Fruit fly (Drosophila melanogaster) whole organism, prepupa: ENCODE measurements around the gene Ptpmeg2.

Experiments used
- Blimp-1 ChIP-seq: fragments of 200-800 bp; sonication (Bioruptor generic); optimal IDR thresholded peaks from 3 replicates; lab custom pipeline; 2017; ENCODE audit warnings: missing biosample characterization, missing genetic modification characterization, mild to moderate bottlenecking, moderate library complexity, missing genetic modification reagents
- CG10631 ChIP-seq: fragments of 200-800 bp; sonication (Bioruptor generic); optimal IDR thresholded peaks from 2 replicates; lab custom pipeline; 2016; ENCODE audit warnings: missing biosample characterization, missing genetic modification characterization
- CG10669 ChIP-seq: fragments of 200-800 bp; sonication (Bioruptor generic); optimal IDR thresholded peaks from 3 replicates; lab custom pipeline; 2018; ENCODE audit warnings: missing biosample characterization, mild to moderate bottlenecking, missing genetic modification characterization, moderate library complexity
- CG11294 ChIP-seq: fragments of 200-800 bp; sonication (Bioruptor generic); IDR thresholded peaks from 2 replicates; pipeline ENCODE4 v1.3.6; 2022; ENCODE audit warnings: missing biosample characterization, missing genetic modification characterization
- CG11762 ChIP-seq: fragments of 200-800 bp; sonication (Bioruptor generic); optimal IDR thresholded peaks from 3 replicates; lab custom pipeline; 2016; ENCODE audit warnings: missing biosample characterization, missing genetic modification characterization; ENCODE audit not compliant: insufficient read depth
- CG11902 ChIP-seq: fragments of 200-800 bp; sonication (Bioruptor generic); optimal IDR thresholded peaks from 3 replicates; lab custom pipeline; 2016; ENCODE audit warnings: missing biosample characterization, missing genetic modification characterization
- CG15336 ChIP-seq: fragments of 200-800 bp; sonication (Bioruptor generic); IDR thresholded peaks from 2 replicates; pipeline ENCODE4 v1.3.6; 2022; ENCODE audit warnings: missing biosample characterization, missing genetic modification characterization
- CG1621 ChIP-seq: fragments of 200-800 bp; sonication (Bioruptor generic); optimal IDR thresholded peaks from 3 replicates; lab custom pipeline; 2018; ENCODE audit warnings: missing biosample characterization, mild to moderate bottlenecking, missing genetic modification characterization
- CG16779 ChIP-seq: fragments of 200-800 bp; sonication (Bioruptor generic); optimal IDR thresholded peaks from 3 replicates; lab custom pipeline; 2017; ENCODE audit warnings: missing biosample characterization, mild to moderate bottlenecking, missing genetic modification characterization
- CG3032 ChIP-seq: fragments of 200-800 bp; optimal IDR thresholded peaks from 2 replicates; lab custom pipeline; 2019; ENCODE audit warnings: missing biosample characterization, mild to moderate bottlenecking, missing genetic modification characterization, moderate library complexity
- CG31627 ChIP-seq: fragments of 200-800 bp; sonication (Bioruptor generic); optimal IDR thresholded peaks from 3 replicates; lab custom pipeline; 2016; ENCODE audit warnings: missing biosample characterization, missing genetic modification characterization
- CG32006 ChIP-seq: fragments of 200-800 bp; sonication (Bioruptor generic); optimal IDR thresholded peaks from 3 replicates; lab custom pipeline; 2017; ENCODE audit warnings: missing biosample characterization, mild to moderate bottlenecking, missing genetic modification characterization
- CG34406 ChIP-seq: fragments of 200-800 bp; sonication (Bioruptor generic); optimal IDR thresholded peaks from 3 replicates; lab custom pipeline; 2016; ENCODE audit warnings: missing biosample characterization, missing genetic modification characterization
- CG3919 ChIP-seq: fragments of 200-800 bp; sonication (Bioruptor generic); optimal IDR thresholded peaks from 3 replicates; lab custom pipeline; 2016; ENCODE audit warnings: missing biosample characterization, missing genetic modification characterization
- CG4318 ChIP-seq: fragments of 200-800 bp; sonication (Bioruptor generic); optimal IDR thresholded peaks from 3 replicates; lab custom pipeline; 2017; ENCODE audit warnings: missing biosample characterization, mild to moderate bottlenecking, missing genetic modification characterization
- CG6163 ChIP-seq: fragments of 200-800 bp; sonication (Bioruptor generic); IDR thresholded peaks from 3 replicates; pipeline ENCODE4 v1.3.6; 2022; ENCODE audit warnings: missing biosample characterization, missing genetic modification characterization
- CG6276 ChIP-seq: fragments of 200-800 bp; sonication (Bioruptor generic); optimal IDR thresholded peaks from 2 replicates; lab custom pipeline; 2017; ENCODE audit warnings: missing biosample characterization, mild to moderate bottlenecking, missing genetic modification characterization
- CG6792 ChIP-seq: fragments of 200-800 bp; sonication (Bioruptor generic); optimal IDR thresholded peaks from 3 replicates; lab custom pipeline; 2016; ENCODE audit warnings: missing biosample characterization, missing genetic modification characterization
- CG7368 ChIP-seq: fragments of 200-800 bp; sonication (Bioruptor generic); optimal IDR thresholded peaks from 3 replicates; lab custom pipeline; 2016; ENCODE audit warnings: missing biosample characterization, missing genetic modification characterization
- CG8119 ChIP-seq: fragments of 200-800 bp; sonication (Bioruptor generic); IDR thresholded peaks from 3 replicates; pipeline ENCODE4 v1.3.6; 2022; ENCODE audit warnings: missing biosample characterization, missing genetic modification characterization
- CG8319 ChIP-seq: fragments of 200-800 bp; sonication (Bioruptor generic); optimal IDR thresholded peaks from 3 replicates; lab custom pipeline; 2016; ENCODE audit warnings: missing biosample characterization, missing genetic modification characterization
- CG9139 ChIP-seq: fragments of 200-800 bp; sonication (Bioruptor generic); optimal IDR thresholded peaks from 3 replicates; lab custom pipeline; 2017; ENCODE audit warnings: missing biosample characterization, mild to moderate bottlenecking, missing genetic modification characterization
- Eip78C ChIP-seq: fragments of 200-800 bp; sonication (Bioruptor generic); peaks from one replicate; lab custom pipeline; 2016; ENCODE audit warnings: missing biosample characterization, missing genetic modification characterization
- Eip93F ChIP-seq: fragments of 200-800 bp; sonication (Bioruptor generic); optimal IDR thresholded peaks from 2 replicates; lab custom pipeline; 2016; ENCODE audit warnings: missing biosample characterization, mild to moderate bottlenecking, missing genetic modification characterization
- Hr38 ChIP-seq: sonication (Bioruptor generic); optimal IDR thresholded peaks from 2 replicates; lab custom pipeline; 2016; ENCODE audit warnings: missing biosample characterization, missing genetic modification characterization
- Hr4 ChIP-seq: fragments of 200-800 bp; sonication (Bioruptor generic); optimal IDR thresholded peaks from 3 replicates; lab custom pipeline; 2016; ENCODE audit warnings: missing biosample characterization, missing genetic modification characterization
- Lpt ChIP-seq: fragments of 200-800 bp; sonication (Bioruptor generic); optimal IDR thresholded peaks from 3 replicates; lab custom pipeline; 2016; ENCODE audit warnings: missing biosample characterization, missing genetic modification characterization
- Met ChIP-seq: fragments of 200-800 bp; sonication (Bioruptor generic); optimal IDR thresholded peaks from 3 replicates; lab custom pipeline; 2016; ENCODE audit warnings: missing biosample characterization, missing genetic modification characterization
- OdsH ChIP-seq: fragments of 200-800 bp; sonication (Bioruptor generic); optimal IDR thresholded peaks from 3 replicates; lab custom pipeline; 2016; ENCODE audit warnings: missing biosample characterization, missing genetic modification characterization
- Smox ChIP-seq: fragments of 200-800 bp; sonication (Bioruptor generic); optimal IDR thresholded peaks from 3 replicates; lab custom pipeline; 2016; ENCODE audit warnings: missing biosample characterization, missing genetic modification characterization
- Sox14 ChIP-seq: fragments of 200-800 bp; sonication (Bioruptor generic); optimal IDR thresholded peaks from 3 replicates; lab custom pipeline; 2016; ENCODE audit warnings: missing biosample characterization, missing genetic modification characterization
- Sox15 ChIP-seq: fragments of 200-800 bp; sonication (Bioruptor generic); optimal IDR thresholded peaks from 3 replicates; lab custom pipeline; 2016; ENCODE audit warnings: missing biosample characterization, missing genetic modification characterization
- acj6 ChIP-seq: fragments of 200-800 bp; sonication (Bioruptor generic); optimal IDR thresholded peaks from 3 replicates; lab custom pipeline; 2016; ENCODE audit warnings: missing biosample characterization, missing genetic modification characterization
- cyc ChIP-seq: fragments of 200-800 bp; sonication (Bioruptor generic); optimal IDR thresholded peaks from 3 replicates; lab custom pipeline; 2016; ENCODE audit warnings: missing biosample characterization, missing genetic modification characterization
- dac ChIP-seq: fragments of 200-800 bp; sonication (Bioruptor generic); optimal IDR thresholded peaks from 2 replicates; lab custom pipeline; 2017; ENCODE audit warnings: missing biosample characterization, mild to moderate bottlenecking, missing genetic modification characterization
- esn ChIP-seq: fragments of 200-800 bp; sonication (Bioruptor generic); optimal IDR thresholded peaks from 2 replicates; lab custom pipeline; 2016; ENCODE audit warnings: missing biosample characterization, mild to moderate bottlenecking, missing genetic modification characterization, moderate library complexity
- fd85E ChIP-seq: fragments of 200-800 bp; sonication (Bioruptor generic); optimal IDR thresholded peaks from 3 replicates; lab custom pipeline; 2016; ENCODE audit warnings: missing biosample characterization, missing genetic modification characterization
- lz ChIP-seq: fragments of 200-800 bp; sonication (Bioruptor generic); optimal IDR thresholded peaks from 3 replicates; lab custom pipeline; 2016; ENCODE audit warnings: missing biosample characterization, missing genetic modification characterization
- pdm3 ChIP-seq: fragments of 200-800 bp; sonication (Bioruptor generic); optimal IDR thresholded peaks from 3 replicates; lab custom pipeline; 2016; ENCODE audit warnings: missing biosample characterization, missing genetic modification characterization
- salr ChIP-seq, 2 experiments: fragments of 200-800 bp; sonication (Bioruptor generic); optimal IDR thresholded peaks; 3 replicates each; lab custom pipeline; 2016 to 2018; ENCODE audit warnings: missing biosample characterization in 2 of 2, missing genetic modification characterization in 2 of 2, mild to moderate bottlenecking in 1 of 2
- spab ChIP-seq: fragments of 200-800 bp; sonication (Bioruptor generic); optimal IDR thresholded peaks from 2 replicates; lab custom pipeline; 2017; ENCODE audit warnings: missing biosample characterization, mild to moderate bottlenecking, missing genetic modification characterization, missing genetic modification reagents
- ss ChIP-seq, 2 experiments: fragments of 200-800 bp; sonication (Bioruptor generic); optimal IDR thresholded peaks; 2 replicates in 1 of 2; 3 replicates in 1 of 2; lab custom pipeline; 2017 to 2018; ENCODE audit warnings: mild to moderate bottlenecking in 2 of 2, missing biosample characterization in 2 of 2, missing genetic modification characterization in 2 of 2, moderate library complexity in 1 of 2
- svp ChIP-seq: fragments of 200-800 bp; sonication (Bioruptor generic); peaks from one replicate; lab custom pipeline; 2016; ENCODE audit warnings: missing biosample characterization, missing genetic modification characterization
- topi ChIP-seq: fragments of 200-800 bp; sonication (Bioruptor generic); optimal IDR thresholded peaks from 3 replicates; lab custom pipeline; 2016; ENCODE audit warnings: missing biosample characterization, missing genetic modification characterization
- vri ChIP-seq: fragments of 200-800 bp; sonication (Bioruptor generic); optimal IDR thresholded peaks from 3 replicates; lab custom pipeline; 2016; ENCODE audit warnings: missing biosample characterization, mild to moderate bottlenecking, missing genetic modification characterization

The Ptpmeg2 gene

DNA sequence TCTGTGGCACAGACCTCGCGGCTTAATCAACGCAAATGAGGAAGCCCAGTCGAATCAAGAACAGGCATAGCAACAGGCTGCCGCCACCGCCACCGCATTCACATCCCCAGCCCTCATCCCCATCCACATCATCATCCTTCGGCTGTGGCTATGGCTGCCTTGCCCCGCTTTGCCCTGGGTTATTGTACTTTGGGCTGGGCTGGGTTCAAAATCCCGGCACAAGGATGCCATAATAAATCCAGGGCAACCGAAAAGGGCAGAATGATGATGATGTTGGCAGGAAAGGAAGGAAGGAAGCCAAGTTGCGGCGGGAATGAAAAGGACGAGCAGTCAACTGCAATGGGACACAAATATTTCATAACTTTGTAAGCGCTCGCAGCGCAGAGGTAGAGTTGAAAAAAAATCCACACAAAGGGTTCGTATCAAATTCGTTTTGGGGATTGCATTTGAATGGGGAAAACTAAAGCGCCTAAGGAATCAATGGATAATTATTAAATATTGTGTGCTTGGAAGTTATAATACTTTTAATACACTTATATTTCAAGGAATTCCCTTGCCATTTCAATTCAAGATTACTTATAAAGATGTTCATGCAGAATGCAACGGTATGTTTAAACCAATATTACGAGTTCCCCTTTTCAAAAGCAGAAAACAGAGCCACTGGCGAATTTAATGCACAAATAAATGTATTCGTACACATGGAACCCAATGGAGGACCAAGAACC, 2.8 kb downstream of the Ptpmeg2 start (continued):
- TF ChIP-seq Blimp-1 (no peak), topi (GFP tag; lab: Kevin White, UChicago) (peak; percentile 66), Met (GFP tag; lab: Kevin White, UChicago) (peak; percentile 64), Hr4 (GFP tag; lab: Kevin White, UChicago) (peak; percentile 7), salr (GFP tag; optimal IDR thresholded peaks at IDR 0.05; lab: Kevin White, UChicago) (peak; percentile 9 to 48), CG4318 (GFP tag; lab: Kevin White, UChicago) (no peak), acj6 (GFP tag; lab: Kevin White, UChicago) (peak; percentile 61), svp (GFP tag; lab: Kevin White, UChicago) (peak; percentile 81), Lpt (GFP tag; lab: Kevin White, UChicago) (no peak), CG3919 (GFP tag; lab: Kevin White, UChicago) (peak; percentile 54), Sox14 (GFP tag; lab: Kevin White, UChicago) (peak; percentile 40), CG16779 (tag; lab: Kevin White, UChicago) (no peak), CG11902 (GFP tag; lab: Kevin White, UChicago) (peak; percentile 24), Eip93F (no peak), CG11762 (GFP tag; lab: Kevin White, UChicago) (peak; percentile 12), CG9139 (GFP tag; lab: Kevin White, UChicago) (no peak), CG8319 (GFP tag; lab: Kevin White, UChicago) (peak; percentile 19), spab (GFP tag; lab: Kevin White, UChicago) (peak; percentile 44), CG32006 (peak; percentile 51), CG3032 (tag; lab: Kevin White, UChicago) (peak; percentile 72), CG6792 (GFP tag; lab: Kevin White, UChicago) (peak; percentile 53)

DNA sequence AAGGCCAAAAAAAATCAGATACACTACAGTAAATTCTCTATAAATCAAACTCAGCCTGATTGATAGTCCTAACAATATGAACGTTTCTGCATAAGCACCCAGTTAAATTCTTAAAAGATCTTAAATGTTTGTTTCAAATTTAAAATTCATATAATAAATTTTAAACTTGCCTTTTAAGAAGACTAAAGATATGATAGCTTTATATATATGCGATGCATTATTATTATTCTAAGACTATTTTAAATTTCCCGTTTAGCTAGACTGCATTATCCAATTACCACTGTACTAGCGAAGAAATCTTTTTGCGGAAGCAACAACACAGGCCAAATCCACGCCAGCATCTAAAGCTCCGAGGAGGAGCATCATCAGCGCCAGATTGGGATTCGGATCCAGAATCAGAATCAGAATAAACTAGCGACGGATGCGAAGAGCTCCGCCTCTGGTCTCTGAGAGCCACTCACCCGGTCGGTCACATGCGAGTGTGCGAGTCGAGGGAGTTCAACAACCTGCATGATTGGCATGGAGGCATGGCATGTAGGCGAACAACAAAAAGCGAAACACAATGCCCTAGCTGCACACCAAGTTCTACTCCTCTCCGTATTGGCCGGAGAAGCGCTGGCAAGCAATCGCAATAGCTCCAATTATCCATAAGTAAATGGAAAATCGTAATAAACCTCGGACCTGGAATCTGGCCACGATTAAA, 4.8 kb downstream of the Ptpmeg2 start:
- no peak for TF ChIP-seq Sox15 (GFP tag; lab: Kevin White, UChicago)
- TF ChIP-seq OdsH (GFP tag; lab: Kevin White, UChicago) = peak; percentile 11
- TF ChIP-seq CG11294 (GFP tag; lab: Robert Waterston, UW) = no peak
- no peak for TF ChIP-seq CG9139 (GFP tag; lab: Kevin White, UChicago)
- TF ChIP-seq CG4318 (GFP tag; lab: Kevin White, UChicago) = peak; percentile 34
- TF ChIP-seq CG7368 (GFP tag; lab: Kevin White, UChicago) = no peak
- no peak for TF ChIP-seq cyc (GFP tag; lab: Kevin White, UChicago)
- TF ChIP-seq CG8119 (GFP tag; lab: Robert Waterston, UW) = 0 out of 3 replicates have a peak, but pooled peaks have one; percentile 48
- no peak for TF ChIP-seq Blimp-1
- peak; percentile 64 for TF ChIP-seq Eip78C (GFP tag; lab: Kevin White, UChicago)
- TF ChIP-seq lz (GFP tag; lab: Kevin White, UChicago) = no peak
- TF ChIP-seq Hr4 (GFP tag; lab: Kevin White, UChicago) = peak; percentile 20
- no peak for TF ChIP-seq Hr38 (GFP tag; lab: Kevin White, UChicago)
- no peak for TF ChIP-seq Lpt (GFP tag; lab: Kevin White, UChicago)
- TF ChIP-seq CG6276 (GFP tag; lab: Kevin White, UChicago) = peak; percentile 51
- no peak for TF ChIP-seq CG1621 (tag; lab: Kevin White, UChicago)
- TF ChIP-seq CG31627 = no peak
- TF ChIP-seq CG3919 (GFP tag; lab: Kevin White, UChicago) = peak; percentile 37
- TF ChIP-seq Smox (GFP tag; lab: Kevin White, UChicago) = no peak
- no peak for TF ChIP-seq CG16779 (tag; lab: Kevin White, UChicago)
- TF ChIP-seq fd85E (GFP tag; lab: Kevin White, UChicago) = no peak
- peak in 1 of 2 experiments; percentile 7 for TF ChIP-seq ss (GFP tag; optimal IDR thresholded peaks at IDR 0.05; lab: Kevin White, UChicago)
- TF ChIP-seq CG11902 (GFP tag; lab: Kevin White, UChicago) = no peak
- TF ChIP-seq CG6792 (GFP tag; lab: Kevin White, UChicago) = no peak
- TF ChIP-seq pdm3 (GFP tag; lab: Kevin White, UChicago) = peak; percentile 28
- peak; percentile 24 for TF ChIP-seq CG10669 (GFP tag; lab: Kevin White, UChicago)
- TF ChIP-seq esn (GFP tag; lab: Kevin White, UChicago) = no peak
- no peak for TF ChIP-seq dac (GFP tag; lab: Kevin White, UChicago)
- peak; percentile 60 for TF ChIP-seq CG10631
- TF ChIP-seq Eip93F = no peak
- no peak for TF ChIP-seq vri
- TF ChIP-seq CG11762 (GFP tag; lab: Kevin White, UChicago) = no peak
- peak; percentile 39 for TF ChIP-seq CG3032 (tag; lab: Kevin White, UChicago)
- TF ChIP-seq CG6163 (GFP tag; lab: Robert Waterston, UW) = no peak
- peak; percentile 71 for TF ChIP-seq CG32006
- TF ChIP-seq CG15336 = peak; percentile 30; the same call in 1 of the 2 replicates
- no peak for TF ChIP-seq CG34406 (GFP tag; lab: Kevin White, UChicago)
